Fruit fly (Drosophila melanogaster) whole organism, embryonic: ENCODE measurements around the gene Vdup1.

ENCODE experiments used
- Awh ChIP-seq: fragments of 200-800 bp; sonication (Bioruptor generic); IDR thresholded peaks from 2 replicates; pipeline ENCODE4, ENCODE4 v1.3.6; 2022; ENCODE audit warnings: missing biosample characterization, missing genetic modification characterization
- Bgb ChIP-seq: fragments of 200-800 bp; sonication (Bioruptor generic); IDR thresholded peaks from 2 replicates; pipeline ENCODE4 v1.3.6; 2022; ENCODE audit warnings: missing biosample characterization, missing genetic modification characterization; ENCODE audit not compliant: partially characterized antibody
- Blimp-1 ChIP-seq: fragments of 200-800 bp; sonication (Bioruptor generic); optimal IDR thresholded peaks from 3 replicates; lab custom pipeline; 2018; ENCODE audit warnings: missing biosample characterization, missing genetic modification characterization, mild to moderate bottlenecking, moderate library complexity, missing genetic modification reagents
- CG10321 ChIP-seq: fragments of 200-800 bp; sonication (Bioruptor generic); IDR thresholded peaks from 2 replicates; pipeline ENCODE4 v1.3.6; 2022; ENCODE audit warnings: missing biosample characterization, missing genetic modification characterization
- CG10366 ChIP-seq: fragments of 200-800 bp; sonication (Bioruptor generic); IDR thresholded peaks from 2 replicates; pipeline ENCODE4 v1.3.6; 2022; ENCODE audit warnings: missing biosample characterization, missing genetic modification characterization
- CG10431 ChIP-seq: fragments of 200-800 bp; sonication (Bioruptor generic); optimal IDR thresholded peaks from 3 replicates; lab custom pipeline; 2018; ENCODE audit warnings: missing biosample characterization, mild to moderate bottlenecking, missing genetic modification characterization
- CG11456 ChIP-seq: fragments of 200-800 bp; sonication (Bioruptor generic); IDR thresholded peaks from 3 replicates; pipeline ENCODE4 v1.3.6; 2022; ENCODE audit warnings: missing biosample characterization, missing genetic modification characterization
- CG11696 ChIP-seq: fragments of 200-800 bp; sonication (Bioruptor generic); IDR thresholded peaks from 2 replicates; pipeline ENCODE4 v1.3.6; 2022; ENCODE audit warnings: missing biosample characterization, missing genetic modification characterization
- CG12071 ChIP-seq: fragments of 200-800 bp; sonication (Bioruptor generic); optimal IDR thresholded peaks from 3 replicates; lab custom pipeline; 2018; ENCODE audit warnings: missing biosample characterization, mild to moderate bottlenecking, missing genetic modification characterization
- CG12769 ChIP-seq: fragments of 200-800 bp; sonication (Bioruptor generic); optimal IDR thresholded peaks from 2 replicates; lab custom pipeline; 2019; ENCODE audit warnings: missing biosample characterization, mild to moderate bottlenecking, missing genetic modification characterization, moderate library complexity
- CG1792 ChIP-seq: fragments of 200-800 bp; sonication (Bioruptor generic); optimal IDR thresholded peaks from 2 replicates; lab custom pipeline; 2016; ENCODE audit warnings: missing biosample characterization, missing genetic modification characterization
- CG2116 ChIP-seq: fragments of 200-800 bp; sonication (Bioruptor generic); optimal IDR thresholded peaks from 3 replicates; lab custom pipeline; 2018; ENCODE audit warnings: missing biosample characterization, mild to moderate bottlenecking, missing genetic modification characterization
- CG2199 ChIP-seq: fragments of 200-800 bp; sonication (Bioruptor generic); IDR thresholded peaks from 3 replicates; pipeline ENCODE4 v1.3.6; 2022; ENCODE audit warnings: missing biosample characterization, missing genetic modification characterization
- CG2678 ChIP-seq: fragments of 200-800 bp; sonication (Bioruptor generic); optimal IDR thresholded peaks from 3 replicates; lab custom pipeline; 2019; ENCODE audit warnings: missing biosample characterization, mild to moderate bottlenecking, missing genetic modification characterization, moderate library complexity
- CG2712 ChIP-seq: fragments of 200-800 bp; optimal IDR thresholded peaks from 3 replicates; lab custom pipeline; 2019; ENCODE audit warnings: missing biosample characterization, mild to moderate bottlenecking, missing genetic modification characterization, moderate library complexity
- CG3163 ChIP-seq: fragments of 200-800 bp; sonication (Bioruptor generic); optimal IDR thresholded peaks from 3 replicates; lab custom pipeline; 2016; ENCODE audit warnings: missing biosample characterization, missing genetic modification characterization
- CG4707 ChIP-seq: fragments of 200-800 bp; sonication (Bioruptor generic); optimal IDR thresholded peaks from 2 replicates; lab custom pipeline; 2018; ENCODE audit warnings: missing biosample characterization, mild to moderate bottlenecking, missing genetic modification characterization, moderate library complexity
- CG5953 ChIP-seq: fragments of 200-800 bp; sonication (Bioruptor generic); IDR thresholded peaks from 2 replicates; pipeline ENCODE4 v1.3.6; 2022; ENCODE audit warnings: missing biosample characterization, missing genetic modification characterization
- CG8924 ChIP-seq: fragments of 200-800 bp; optimal IDR thresholded peaks from 3 replicates; lab custom pipeline; 2019; ENCODE audit warnings: missing biosample characterization, mild to moderate bottlenecking, missing genetic modification characterization, moderate library complexity
- Camta ChIP-seq: fragments of 200-800 bp; sonication (Bioruptor generic); optimal IDR thresholded peaks from 2 replicates; lab custom pipeline; 2016; ENCODE audit warnings: missing biosample characterization, missing genetic modification characterization
- Deaf1 ChIP-seq: fragments of 200-800 bp; optimal IDR thresholded peaks from 3 replicates; lab custom pipeline; 2019; ENCODE audit warnings: missing biosample characterization, mild to moderate bottlenecking, missing genetic modification characterization, moderate library complexity
- E2f2 ChIP-seq: fragments of 200-800 bp; sonication (Bioruptor generic); IDR thresholded peaks from 2 replicates; pipeline ENCODE4 v1.3.6; 2022; ENCODE audit warnings: missing biosample characterization, missing genetic modification characterization
- Eip74EF ChIP-seq, 2 experiments: fragments of 200-800 bp in 1 of 2; fragments of >200 bp in 1 of 2; sonication (Bioruptor generic) in 1 of 2; optimal IDR thresholded peaks; 2 replicates each; lab custom pipeline; 2017 to 2019; ENCODE audit warnings: missing biosample characterization in 2 of 2, missing genetic modification characterization in 2 of 2, mild to moderate bottlenecking in 1 of 2, moderate library complexity in 1 of 2
- Ets65A ChIP-seq: fragments of 200-800 bp; sonication (Bioruptor generic); peaks from one replicate; lab custom pipeline; 2016; ENCODE audit warnings: missing biosample characterization, missing genetic modification characterization
- HLH3B ChIP-seq: fragments of 200-800 bp; sonication (Bioruptor generic); IDR thresholded peaks from 2 replicates; pipeline ENCODE4 v1.3.6; 2022; ENCODE audit warnings: missing biosample characterization, missing genetic modification characterization
- Jarid2 ChIP-seq: fragments of 200-800 bp; sonication (Bioruptor generic); optimal IDR thresholded peaks from 3 replicates; lab custom pipeline; 2017; ENCODE audit warnings: mild to moderate bottlenecking, missing biosample characterization, missing genetic modification reagents, missing genetic modification characterization
- Lhr ChIP-seq: fragments of 200-800 bp; sonication (Bioruptor generic); optimal IDR thresholded peaks from 3 replicates; lab custom pipeline; 2017; ENCODE audit warnings: mild to moderate bottlenecking, missing biosample characterization, missing genetic modification reagents, missing genetic modification characterization
- Lpt ChIP-seq: fragments of >200 bp; optimal IDR thresholded peaks from 2 replicates; lab custom pipeline; 2018; ENCODE audit warnings: missing biosample characterization, missing genetic modification characterization
- MESR4 ChIP-seq: fragments of 200-800 bp; sonication (Bioruptor generic); optimal IDR thresholded peaks from 2 replicates; lab custom pipeline; 2018; ENCODE audit warnings: missing biosample characterization, mild to moderate bottlenecking, missing genetic modification characterization, moderate library complexity
- Side ChIP-seq: fragments of 200-800 bp; sonication (Bioruptor generic); optimal IDR thresholded peaks from 2 replicates; lab custom pipeline; 2016; ENCODE audit warnings: missing biosample characterization, missing genetic modification characterization
- amos ChIP-seq: fragments of 200-800 bp; sonication (Bioruptor generic); IDR thresholded peaks from 2 replicates; pipeline ENCODE4 v1.3.6; 2022; ENCODE audit warnings: missing biosample characterization, missing genetic modification characterization; ENCODE audit not compliant: partially characterized antibody
- aop ChIP-seq: fragments of 200-800 bp; sonication (Bioruptor generic); IDR thresholded peaks from 2 replicates; pipeline ENCODE4 v1.3.6; 2022; ENCODE audit warnings: missing biosample characterization, missing genetic modification characterization
- az2 ChIP-seq: fragments of 200-800 bp; sonication (Bioruptor generic); optimal IDR thresholded peaks from 3 replicates; lab custom pipeline; 2016; ENCODE audit warnings: missing biosample characterization, missing genetic modification characterization
- bbx ChIP-seq: fragments of 200-800 bp; sonication (Bioruptor generic); IDR thresholded peaks from 2 replicates; pipeline ENCODE4 v1.3.6; 2022; ENCODE audit warnings: missing biosample characterization, missing genetic modification characterization; ENCODE audit not compliant: partially characterized antibody
- disco-r ChIP-seq: fragments of 200-800 bp; sonication (Bioruptor generic); optimal IDR thresholded peaks from 2 replicates; lab custom pipeline; 2016; ENCODE audit warnings: missing biosample characterization, missing genetic modification characterization
- emc ChIP-seq: fragments of 200-800 bp; sonication (Bioruptor generic); optimal IDR thresholded peaks from 2 replicates; lab custom pipeline; 2016; ENCODE audit warnings: missing biosample characterization, missing genetic modification characterization
- fd102C ChIP-seq: fragments of 200-800 bp; sonication (Bioruptor generic); optimal IDR thresholded peaks from 2 replicates; lab custom pipeline; 2018; ENCODE audit warnings: missing biosample characterization, mild to moderate bottlenecking, missing genetic modification characterization, moderate library complexity
- gcm ChIP-seq: fragments of 200-800 bp; sonication (Bioruptor generic); optimal IDR thresholded peaks from 2 replicates; lab custom pipeline; 2019; ENCODE audit warnings: missing biosample characterization, mild to moderate bottlenecking, missing genetic modification characterization, moderate library complexity
- gfzf ChIP-seq: fragments of 200-800 bp; sonication (Bioruptor generic); optimal IDR thresholded peaks from 2 replicates; lab custom pipeline; 2016; ENCODE audit warnings: missing biosample characterization, mild to moderate bottlenecking, missing genetic modification characterization, moderate library complexity
- kah ChIP-seq: fragments of 200-800 bp; sonication (Bioruptor generic); optimal IDR thresholded peaks from 2 replicates; lab custom pipeline; 2018; ENCODE audit warnings: missing biosample characterization, mild to moderate bottlenecking, missing genetic modification characterization
- knrl ChIP-seq: fragments of 200-800 bp; sonication (Bioruptor generic); IDR thresholded peaks from 3 replicates; pipeline ENCODE4 v1.3.6; 2022; ENCODE audit warnings: missing biosample characterization, missing genetic modification characterization; ENCODE audit not compliant: partially characterized antibody
- nom ChIP-seq: fragments of 200-800 bp; sonication (Bioruptor generic); optimal IDR thresholded peaks from 2 replicates; lab custom pipeline; 2017; ENCODE audit warnings: missing biosample characterization, missing genetic modification characterization, mild to moderate bottlenecking, moderate library complexity, missing genetic modification reagents
- pros ChIP-seq: fragments of 200-800 bp; sonication (Bioruptor generic); optimal IDR thresholded peaks from 3 replicates; lab custom pipeline; 2019; ENCODE audit warnings: missing biosample characterization, mild to moderate bottlenecking, missing genetic modification characterization, moderate library complexity
- psq ChIP-seq: fragments of 200-800 bp; sonication (Bioruptor generic); optimal IDR thresholded peaks from 2 replicates; lab custom pipeline; 2017; ENCODE audit warnings: missing biosample characterization, missing genetic modification characterization
- sd ChIP-seq: fragments of 200-800 bp; sonication (Bioruptor generic); optimal IDR thresholded peaks from 3 replicates; lab custom pipeline; 2018; ENCODE audit warnings: missing biosample characterization, mild to moderate bottlenecking, missing genetic modification characterization, moderate library complexity
- sob ChIP-seq: fragments of 200-800 bp; sonication (Bioruptor generic); IDR thresholded peaks from 2 replicates; pipeline ENCODE4 v1.3.6; 2022; ENCODE audit warnings: missing biosample characterization, missing genetic modification characterization
- sqz ChIP-seq: fragments of 200-800 bp; sonication (Bioruptor generic); optimal IDR thresholded peaks from 3 replicates; lab custom pipeline; 2018; ENCODE audit warnings: missing biosample characterization, mild to moderate bottlenecking, missing genetic modification characterization
- trh ChIP-seq: fragments of 200-800 bp; sonication (Bioruptor generic); optimal IDR thresholded peaks from 2 replicates; lab custom pipeline; 2016; ENCODE audit warnings: missing biosample characterization, missing genetic modification characterization
- ttk ChIP-seq: fragments of 200-800 bp; sonication (Bioruptor generic); IDR thresholded peaks from 2 replicates; pipeline ENCODE4 v2.1.2; 2022; ENCODE audit warnings: missing biosample characterization, missing genetic modification characterization

Gene Vdup1

dm6 chr3L:129311-129816 lies 49.4 kb downstream of the Vdup1 start, which contains the start of gene Pdk1 (continued):
- TF ChIP-seq CG12071 (GFP tag; lab: Kevin White, UChicago) (peak; percentile 58), trh (no peak), amos (peak; percentile 52; the same call in 1 of the 2 replicates), sob (GFP tag; lab: Robert Waterston, UW) (0 out of 2 replicates have a peak, but pooled peaks have one; percentile 29), E2f2 (GFP tag; lab: Robert Waterston, UW) (peak; percentile 40; the same call in 1 of the 2 replicates), kah (peak; percentile 35), fd102C (no peak), CG10366 (no peak), Blimp-1 (peak; percentile 53), gcm (GFP tag; lab: Kevin White, UChicago) (no peak), gfzf (GFP tag; lab: Kevin White, UChicago) (no peak), CG10321 (peak; percentile 34; the same call in 1 of the 2 replicates), ttk (GFP tag; lab: Robert Waterston, UW) (no peak), CG1792 (GFP tag; lab: Kevin White, UChicago) (peak; percentile 2), bbx (GFP tag; lab: Robert Waterston, UW) (peak; percentile 63), Bgb (GFP tag; lab: Robert Waterston, UW) (peak; percentile 71), Deaf1 (peak; percentile 86), MESR4 (GFP tag; lab: Kevin White, UChicago) (no peak), CG2116 (GFP tag; lab: Kevin White, UChicago) (no peak), az2 (GFP tag; lab: Kevin White, UChicago) (no peak), CG8924 (tag; lab: Kevin White, UChicago) (peak; percentile 5), Ets65A (GFP tag; lab: Kevin White, UChicago) (no peak), Lhr (no peak), CG2199 (GFP tag; lab: Robert Waterston, UW) (peak; percentile 97), aop (GFP tag; lab: Robert Waterston, UW) (peak; percentile 31; the same call in 1 of the 2 replicates), emc (no peak), Lpt (GFP tag; lab: Kevin White, UChicago) (no peak), Awh (no peak; the same call in 1 of the 2 replicates), HLH3B (GFP tag; lab: Robert Waterston, UW) (no peak; the same call in 1 of the 2 replicates), disco-r (GFP tag; lab: Kevin White, UChicago) (no peak), Camta (GFP tag; lab: Kevin White, UChicago) (no peak), nom (GFP tag; lab: Kevin White, UChicago) (peak; percentile 72), CG10431 (GFP tag; lab: Kevin White, UChicago) (peak; percentile 54), CG5953 (GFP tag; lab: Robert Waterston, UW) (peak; percentile 42; the same call in 1 of the 2 replicates), sd (peak; percentile 91), CG11696 (GFP tag; lab: Robert Waterston, UW) (no peak), CG4707 (peak; percentile 49), Eip74EF (GFP tag; optimal IDR thresholded peaks at IDR 0.05; lab: Kevin White, UChicago) (peak in 1 of 2 experiments; percentile 36), pros (GFP tag; lab: Kevin White, UChicago) (peak; percentile 89), CG3163 (GFP tag; lab: Kevin White, UChicago) (peak; percentile 79), psq (GFP tag; lab: Kevin White, UChicago) (peak; percentile 91), sqz (GFP tag; lab: Kevin White, UChicago) (peak; percentile 56), Side (GFP tag; lab: Kevin White, UChicago) (peak; percentile 56), CG2712 (peak; percentile 25), CG12769 (tag; lab: Kevin White, UChicago) (peak; percentile 83), knrl (GFP tag; lab: Robert Waterston, UW) (no peak; the same call in 2 of the 3 replicates), CG2678 (tag; lab: Kevin White, UChicago) (peak; percentile 34), Jarid2 (GFP tag; lab: Kevin White, UChicago) (peak; percentile 98), CG11456 (GFP tag; lab: Robert Waterston, UW) (no peak)
